Worm (Caenorhabditis elegans): ENCODE measurements around the gene C18D11.9.

ce11 chrIII:11822407-11822806, 13.5 kb downstream of the C18D11.9 start, which contains the start of gene maa-1:
- TF ChIP-seq dao-5 (tag; optimal IDR thresholded peaks at IDR 0.05) (no peak), him-1 (tag; optimal IDR thresholded peaks at IDR 0.05) (no peak), W03F9.2 (tag; optimal IDR thresholded peaks at IDR 0.05) (no peak)

All from whole organism, L4/young adult.